Worm (Caenorhabditis elegans) whole organism, L4 larva: ENCODE data around the gene cgr-1.

Experiments used
- F26F4.8 ChIP-seq: fragments of 200-800 bp; sonication (Bioruptor generic); conservative IDR thresholded peaks from 2 replicates; pipeline ENCODE4 v1.3.6; 2022; ENCODE audit warnings: missing genetic modification characterization, missing compliant biosample characterization
- F44E2.7 ChIP-seq: fragments of 200-800 bp; sonication (Bioruptor generic); IDR thresholded peaks from 2 replicates; pipeline ENCODE4 v2.1.2; 2022; ENCODE audit warnings: missing genetic modification characterization, missing compliant biosample characterization
- R02D3.7 ChIP-seq: fragments of 150-350 bp; sonication (generic microtip); optimal IDR thresholded peaks from 3 replicates; lab custom pipeline; 2014; ENCODE audit warnings: missing biosample characterization, missing genetic modification characterization
- T20F7.1 ChIP-seq: fragments of 200-800 bp; sonication (Bioruptor generic); optimal IDR thresholded peaks from 2 replicates; lab custom pipeline; 2018; ENCODE audit warnings: mild to moderate bottlenecking, missing genetic modification characterization, missing compliant biosample characterization
- Y105C5A.15 ChIP-seq: fragments of 200-800 bp; sonication (Bioruptor generic); IDR thresholded peaks from 2 replicates; pipeline ENCODE4 v1.3.6; 2022; ENCODE audit warnings: missing genetic modification characterization, missing compliant biosample characterization
- aha-1 ChIP-seq: fragments of 150-350 bp; peaks from one replicate; lab custom pipeline; 2014; ENCODE audit warnings: missing biosample characterization, missing genetic modification characterization
- arid-1 ChIP-seq: fragments of 200-800 bp; sonication (Bioruptor generic); conservative IDR thresholded peaks from 2 replicates; pipeline ENCODE4 v1.3.6; 2022; ENCODE audit warnings: missing genetic modification reagents, missing genetic modification characterization, missing compliant biosample characterization
- attf-4 ChIP-seq: sonication (generic microtip); optimal IDR thresholded peaks from 3 replicates; lab custom pipeline; 2017; ENCODE audit warnings: missing biosample characterization, missing genetic modification characterization
- ceh-62 ChIP-seq: sonication (generic microtip); optimal IDR thresholded peaks from 2 replicates; lab custom pipeline; 2017; ENCODE audit warnings: missing biosample characterization, missing genetic modification characterization
- dmd-8 ChIP-seq: fragments of 200-800 bp; sonication (Bioruptor generic); IDR thresholded peaks from 2 replicates; pipeline ENCODE4 v1.3.6; 2022; ENCODE audit warnings: missing genetic modification characterization, missing compliant biosample characterization
- dpl-1 ChIP-seq: fragments of 150-350 bp; optimal IDR thresholded peaks from 2 replicates; lab custom pipeline; 2014; ENCODE audit warnings: missing biosample characterization, missing genetic modification reagents, missing genetic modification characterization
- egl-43 ChIP-seq: fragments of 200-800 bp; sonication (Bioruptor generic); IDR thresholded peaks from 2 replicates; pipeline ENCODE4 v1.3.6; 2022; ENCODE audit warnings: missing genetic modification reagents, missing genetic modification characterization, missing compliant biosample characterization
- fkh-10 ChIP-seq: fragments of 150-350 bp; optimal IDR thresholded peaks from 2 replicates; lab custom pipeline; 2014; ENCODE audit warnings: missing biosample characterization, missing genetic modification reagents, missing genetic modification characterization
- hlh-30 ChIP-seq: sonication (generic microtip); optimal IDR thresholded peaks from 2 replicates; lab custom pipeline; 2017; ENCODE audit warnings: antibody characterized with exemption, mild to moderate bottlenecking, missing genetic modification characterization, missing compliant biosample characterization; ENCODE audit not compliant: insufficient read depth
- hmg-1.1 ChIP-seq: fragments of 200-800 bp; sonication (Bioruptor generic); IDR thresholded peaks from 2 replicates; pipeline ENCODE4 v1.3.6; 2022; ENCODE audit warnings: missing genetic modification reagents, missing genetic modification characterization, missing compliant biosample characterization
- jun-1 ChIP-seq: fragments of 150-350 bp; optimal IDR thresholded peaks from 2 replicates; lab custom pipeline; 2014; ENCODE audit warnings: missing biosample characterization, missing genetic modification reagents, missing genetic modification characterization
- lim-7 ChIP-seq: fragments of 200-800 bp; sonication (Bioruptor generic); IDR thresholded peaks from 2 replicates; pipeline ENCODE4 v1.3.6; 2022; ENCODE audit warnings: missing genetic modification characterization, missing compliant biosample characterization
- lin-15B ChIP-seq: fragments of 150-350 bp; sonication (generic microtip); optimal IDR thresholded peaks from 3 replicates; lab custom pipeline; 2014; ENCODE audit warnings: missing biosample characterization, missing genetic modification characterization
- lir-3 ChIP-seq: sonication (generic microtip); optimal IDR thresholded peaks from 2 replicates; lab custom pipeline; 2016; ENCODE audit warnings: mild to moderate bottlenecking, missing genetic modification characterization, missing compliant biosample characterization
- madf-5 ChIP-seq, 2 experiments: fragments of 200-800 bp; sonication (Bioruptor generic); IDR thresholded peaks; 2 replicates each; pipeline ENCODE4 v1.3.6; 2022; ENCODE audit warnings: missing compliant biosample characterization in 2 of 2, missing genetic modification characterization in 2 of 2
- madf-9 ChIP-seq: fragments of 200-800 bp; sonication (Bioruptor generic); conservative IDR thresholded peaks from 2 replicates; pipeline ENCODE4 v1.3.6; 2022; ENCODE audit warnings: missing genetic modification reagents, missing genetic modification characterization, missing compliant biosample characterization
- mdl-1 ChIP-seq, 2 experiments: fragments of 150-350 bp in 1 of 2; sonication (generic microtip) in 1 of 2; optimal IDR thresholded peaks; 2 replicates each; lab custom pipeline; 2014 to 2017; ENCODE audit warnings: missing biosample characterization in 2 of 2, missing genetic modification characterization in 2 of 2
- nhr-10 ChIP-seq: fragments of 150-350 bp; optimal IDR thresholded peaks from 2 replicates; lab custom pipeline; 2014; ENCODE audit warnings: missing biosample characterization, missing genetic modification characterization
- nhr-111 ChIP-seq: fragments of 200-800 bp; sonication (Bioruptor generic); optimal IDR thresholded peaks from 2 replicates; lab custom pipeline; 2018; ENCODE audit warnings: mild to moderate bottlenecking, missing genetic modification characterization, missing compliant biosample characterization
- nhr-28 ChIP-seq: fragments of 150-350 bp; optimal IDR thresholded peaks from 2 replicates; lab custom pipeline; 2014; ENCODE audit warnings: missing biosample characterization, missing genetic modification characterization
- pqm-1 ChIP-seq: sonication (generic microtip); optimal IDR thresholded peaks from 2 replicates; lab custom pipeline; 2017; ENCODE audit warnings: missing biosample characterization, missing genetic modification characterization
- rbr-2 ChIP-seq: sonication (generic microtip); optimal IDR thresholded peaks from 2 replicates; lab custom pipeline; 2016; ENCODE audit warnings: missing genotype, missing genetic modification characterization, missing compliant biosample characterization
- skn-1 ChIP-seq: fragments of 150-350 bp; optimal IDR thresholded peaks from 2 replicates; lab custom pipeline; 2014; ENCODE audit warnings: missing biosample characterization, missing genetic modification characterization
- snpc-4 ChIP-seq: fragments of 150-350 bp; optimal IDR thresholded peaks from 2 replicates; lab custom pipeline; 2014; ENCODE audit warnings: missing biosample characterization, missing genetic modification characterization
- spr-1 ChIP-seq: sonication (generic microtip); optimal IDR thresholded peaks from 2 replicates; lab custom pipeline; 2016; ENCODE audit warnings: mild to moderate bottlenecking, missing genetic modification characterization, missing compliant biosample characterization
- unc-62 ChIP-seq, 3 experiments: fragments of 150-350 bp in 1 of 3; sonication (generic microtip); optimal IDR thresholded peaks in 2 of 3; peaks in 1 of 3; 1 replicate in 1 of 3; 2 replicates in 2 of 3; lab custom pipeline; 2014 to 2017; ENCODE audit warnings: missing biosample characterization in 3 of 3, missing genetic modification characterization in 3 of 3, missing genetic modification reagents in 3 of 3, missing genotype in 1 of 3
- vab-7 ChIP-seq: fragments of 200-800 bp; sonication (Bioruptor generic); IDR thresholded peaks from 2 replicates; pipeline ENCODE4 v1.3.6; 2022; ENCODE audit warnings: missing genetic modification reagents, missing genetic modification characterization, missing compliant biosample characterization
- zfp-2 ChIP-seq: sonication (generic microtip); optimal IDR thresholded peaks from 2 replicates; lab custom pipeline; 2016; ENCODE audit warnings: mild to moderate bottlenecking, missing genetic modification characterization, missing compliant biosample characterization
- zip-2 ChIP-seq: fragments of 150-350 bp; optimal IDR thresholded peaks from 2 replicates; lab custom pipeline; 2014; ENCODE audit warnings: missing biosample characterization, missing genetic modification characterization
- ztf-11 ChIP-seq: fragments of 150-350 bp; optimal IDR thresholded peaks from 2 replicates; lab custom pipeline; 2014; ENCODE audit warnings: missing biosample characterization, missing genetic modification characterization

Gene cgr-1

DNA sequence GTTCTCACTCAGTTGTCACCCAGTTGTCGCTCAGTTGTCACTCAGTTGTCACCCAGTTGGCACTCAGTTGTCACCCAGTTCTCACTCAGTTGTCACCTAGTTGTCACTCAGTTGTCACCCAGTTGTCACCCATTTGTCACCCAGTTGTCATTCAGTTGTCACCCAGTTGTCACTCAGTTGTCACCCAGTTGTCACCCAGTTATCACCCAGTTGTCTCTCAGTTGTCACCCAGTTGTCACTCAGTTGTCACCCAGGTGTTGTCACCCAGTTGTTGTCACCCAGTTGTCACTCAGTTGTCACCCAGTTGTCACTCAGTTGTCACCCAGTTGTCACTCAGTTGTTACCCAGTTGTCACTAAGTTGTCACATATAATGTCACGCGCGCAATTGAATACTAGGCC, 31.3 kb upstream of the cgr-1 start (continued):
- TF ChIP-seq ceh-62: no peak
- TF ChIP-seq nhr-111 (GFP tag; lab: Kevin White, UChicago): no peak
- TF ChIP-seq dpl-1 (GFP tag; lab: Kevin White, UChicago): no peak
- TF ChIP-seq snpc-4 (tag; lab: Kevin White, UChicago): no peak
- TF ChIP-seq F26F4.8: 0 out of 2 replicates have a peak, but pooled peaks have one; percentile 10
- TF ChIP-seq F44E2.7 (GFP tag; lab: Robert Waterston, UW): no peak
- TF ChIP-seq nhr-28 (tag; lab: Kevin White, UChicago): no peak
- no peak for TF ChIP-seq ztf-11 (tag; lab: Kevin White, UChicago)
- 0 out of 2 replicates have a peak, but pooled peaks have one; percentile 3 for TF ChIP-seq arid-1 (GFP tag; lab: Robert Waterston, UW)
- TF ChIP-seq hlh-30: no peak
- no peak for TF ChIP-seq jun-1 (tag; lab: Kevin White, UChicago)
- peak; percentile 66 for TF ChIP-seq lim-7

DNA sequence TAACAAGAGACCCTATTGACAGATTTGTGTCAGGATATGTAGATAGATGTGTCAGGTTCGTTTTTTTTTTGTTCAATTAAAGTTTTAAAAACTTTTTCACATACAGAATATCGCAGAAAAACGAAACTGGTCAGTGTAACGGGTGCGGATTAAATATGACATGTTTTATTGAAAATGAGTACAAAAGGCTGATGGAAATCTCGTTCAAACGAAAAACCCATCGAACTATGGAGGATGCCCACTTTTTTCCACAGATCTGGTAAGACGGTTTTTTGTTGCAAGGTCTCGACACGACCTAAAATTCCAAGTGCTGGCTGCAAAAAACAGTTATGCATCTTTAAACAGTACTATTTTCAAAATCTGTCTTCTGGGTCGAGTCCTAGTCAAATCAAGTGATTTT, 29.8 kb upstream of the cgr-1 start:
- TF ChIP-seq rbr-2: no peak
- peak; percentile 58 for TF ChIP-seq aha-1 (tag; lab: Kevin White, UChicago)
- no peak for TF ChIP-seq Y105C5A.15
- no peak for TF ChIP-seq lim-7
- no peak for TF ChIP-seq egl-43 (GFP tag; lab: Robert Waterston, UW)
- no peak for TF ChIP-seq R02D3.7 (tag; lab: Kevin White, UChicago)
- TF ChIP-seq unc-62 (GFP tag; optimal IDR thresholded peaks at IDR 0.05 in 1 of 2; lab: Kevin White, UChicago): peak in 1 of 2 experiments; percentile 93
- no peak for TF ChIP-seq unc-62 (tag; optimal IDR thresholded peaks at IDR 0.05; lab: Kevin White, UChicago)
- TF ChIP-seq, all 104 proteins: peak for 2

DNA sequence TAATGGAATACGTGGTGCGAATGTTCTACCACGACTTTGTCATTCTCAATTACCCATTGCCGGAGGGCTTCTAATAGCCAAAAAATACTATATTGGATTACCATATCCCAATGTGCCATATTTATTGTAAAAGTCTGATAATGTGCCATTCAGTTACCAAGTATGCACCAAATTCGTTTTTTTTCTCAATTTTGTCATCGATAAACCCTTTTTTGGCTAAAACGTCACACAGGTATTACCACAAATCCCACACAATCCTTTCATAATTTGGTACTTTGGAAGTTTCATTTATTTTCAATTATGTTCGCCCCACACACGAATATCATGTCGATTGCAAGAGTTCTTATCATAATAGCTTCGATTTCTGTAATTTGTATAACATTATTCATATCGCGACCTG, 27.8 kb upstream of the cgr-1 start, which contains the start of gene vep-2:
vep-2 (plus strand) TSS at position 301 of the 400 bp plus-strand sequence.
- TF ChIP-seq spr-1 (no peak), skn-1 (tag; lab: Kevin White, UChicago) (no peak)

DNA sequence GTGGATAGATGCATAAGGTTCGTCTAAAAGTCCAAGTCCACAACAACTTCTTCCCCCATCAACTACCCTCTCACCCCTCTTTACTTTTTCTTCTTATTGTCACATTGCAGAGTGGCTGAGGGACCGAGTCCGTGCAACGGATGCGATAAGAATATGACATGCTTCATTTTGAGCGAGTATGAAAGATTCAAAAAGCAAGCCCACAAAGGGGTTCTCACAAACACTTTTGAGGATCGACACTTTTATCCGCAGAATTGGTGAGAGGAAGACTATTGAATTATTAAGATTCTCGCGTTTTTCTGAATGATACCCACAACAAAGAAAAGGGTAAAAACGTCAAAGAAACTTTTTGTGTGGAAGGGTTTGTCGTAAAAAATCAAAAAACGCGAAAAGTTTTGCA, 25.3 kb upstream of the cgr-1 start:
- TF ChIP-seq madf-9 (GFP tag; lab: Robert Waterston, UW) (no peak), unc-62 (GFP tag; optimal IDR thresholded peaks at IDR 0.05 in 1 of 2; lab: Kevin White, UChicago) (peak in 1 of 2 experiments; percentile 54), unc-62 (tag; optimal IDR thresholded peaks at IDR 0.05; lab: Kevin White, UChicago) (no peak), dmd-8 (GFP tag; lab: Robert Waterston, UW) (no peak)

DNA sequence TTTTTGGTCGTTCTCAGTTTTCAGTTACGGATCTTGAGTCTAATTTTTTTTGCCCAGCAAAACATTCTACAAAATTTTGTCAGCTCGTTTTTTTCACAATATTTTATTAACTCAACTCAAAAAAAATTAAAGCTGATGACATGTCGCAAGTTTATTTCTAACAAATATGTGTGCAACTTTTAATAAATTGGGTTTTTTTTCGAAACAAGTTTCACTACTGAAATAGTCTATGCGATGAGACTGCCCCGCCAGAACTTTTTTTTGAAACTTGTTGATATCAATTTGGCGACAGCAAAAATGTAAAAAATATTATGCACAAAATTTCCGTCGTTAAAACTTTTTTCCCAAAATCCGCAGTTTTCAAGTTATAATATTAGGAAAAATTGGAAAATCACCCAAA, 22.9 kb upstream of the cgr-1 start, which contains the start of gene C18B2.2:
C18B2.2 (plus strand) TSS at position 301 of the 400 bp plus-strand sequence.
- no peak for TF ChIP-seq zip-2
- TF ChIP-seq aha-1 (tag; lab: Kevin White, UChicago): peak; percentile 61
- no peak for TF ChIP-seq pqm-1 (tag; lab: Kevin White, UChicago)
- TF ChIP-seq skn-1 (tag; lab: Kevin White, UChicago): no peak

DNA sequence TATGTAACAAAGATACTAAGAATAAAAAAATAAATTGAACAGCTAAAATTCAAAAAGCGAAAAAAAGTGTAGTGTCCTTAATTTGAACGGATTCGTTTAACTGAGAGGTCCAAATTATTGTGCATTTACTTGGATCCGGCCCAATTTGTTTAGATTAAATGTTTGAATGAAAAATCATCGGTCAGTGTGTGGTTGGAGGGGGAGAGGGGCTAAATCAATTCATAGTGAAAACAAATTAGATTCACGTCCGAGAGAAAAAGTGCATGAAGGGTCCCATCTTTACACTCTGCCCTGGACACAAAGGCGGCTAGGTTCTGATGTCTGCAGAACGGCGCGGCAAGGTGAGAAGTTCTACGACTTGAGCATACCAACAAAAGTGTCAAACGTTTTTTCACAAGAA, 18.6 kb upstream of the cgr-1 start:
- TF ChIP-seq vab-7 (no peak), lin-15B (tag; lab: Kevin White, UChicago) (no peak), dpl-1 (GFP tag; lab: Kevin White, UChicago) (no peak), nhr-10 (tag; lab: Kevin White, UChicago) (no peak), pqm-1 (tag; lab: Kevin White, UChicago) (no peak), R02D3.7 (tag; lab: Kevin White, UChicago) (no peak), lim-7 (no peak), zfp-2 (tag; lab: Kevin White, UChicago) (no peak), mdl-1 (tag; optimal IDR thresholded peaks at IDR 0.05; lab: Kevin White, UChicago) (no peak), T20F7.1 (no peak)
- TF ChIP-seq, all 104 proteins: peak for 0

DNA sequence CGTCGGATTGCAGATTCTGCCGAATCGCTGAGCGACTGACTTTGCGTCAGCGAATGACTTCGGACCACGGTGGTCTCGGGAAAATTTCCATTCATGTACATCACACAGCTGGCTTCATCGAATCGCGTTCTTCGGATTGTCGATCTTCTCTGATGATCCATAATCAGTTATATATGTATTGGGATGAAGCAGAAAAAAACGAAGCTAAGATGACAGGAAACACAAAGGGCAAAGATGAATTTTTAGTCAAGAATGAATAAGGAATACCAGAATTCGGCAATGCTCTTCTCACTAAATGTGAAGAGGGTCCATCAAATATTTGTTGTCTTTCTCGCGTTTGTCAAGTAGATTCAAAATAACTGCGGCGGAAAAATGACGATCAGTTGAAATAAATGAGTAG, 17.0 kb upstream of the cgr-1 start, which contains the start of gene del-9:
del-9 (minus strand) TSS at position 101 of the 400 bp plus-strand sequence.
- TF ChIP-seq lir-3 (tag; lab: Kevin White, UChicago) (no peak), attf-4 (tag; lab: Kevin White, UChicago) (no peak), hmg-1.1 (GFP tag; lab: Robert Waterston, UW) (no peak), R02D3.7 (tag; lab: Kevin White, UChicago) (no peak), madf-5 (GFP tag; IDR thresholded peaks at IDR 0.05; lab: Robert Waterston, UW) (no peak), fkh-10 (GFP tag; lab: Kevin White, UChicago) (no peak), spr-1 (no peak)
